Fruit fly (Drosophila melanogaster) whole organism, embryonic: Measurements from ENCODE around the gene tplus3b.
A peak's percentile ranks its signal among the peaks of the same experiment; 100 is the strongest.

Source experiments
- Ada2b ChIP-seq: fragments of 200-800 bp; sonication (Bioruptor generic); IDR thresholded peaks from 2 replicates; pipeline ENCODE4 v1.3.6; 2022; ENCODE audit warnings: missing biosample characterization, missing genetic modification characterization
- Atf-2 ChIP-seq: fragments of 200-800 bp; sonication (Bioruptor generic); optimal IDR thresholded peaks from 2 replicates; lab custom pipeline; 2016; ENCODE audit warnings: missing biosample characterization, missing genetic modification characterization
- BEAF-32 ChIP-seq: fragments of 200-800 bp; sonication (Bioruptor generic); optimal IDR thresholded peaks from 3 replicates; lab custom pipeline; 2017; ENCODE audit warnings: missing biosample characterization, missing genetic modification characterization, mild to moderate bottlenecking, moderate library complexity, missing genetic modification reagents
- CG11723 ChIP-seq: fragments of 200-800 bp; sonication (Bioruptor generic); optimal IDR thresholded peaks from 2 replicates; lab custom pipeline; 2017; ENCODE audit warnings: missing biosample characterization, mild to moderate bottlenecking, missing genetic modification characterization
- CG13894 ChIP-seq: fragments of 200-800 bp; sonication (Bioruptor generic); optimal IDR thresholded peaks from 3 replicates; lab custom pipeline; 2018; ENCODE audit warnings: missing biosample characterization, mild to moderate bottlenecking, missing genetic modification characterization, moderate library complexity
- CG14441 ChIP-seq: fragments of 200-800 bp; sonication (Bioruptor generic); IDR thresholded peaks from 2 replicates; pipeline ENCODE4 v1.3.6; 2022; ENCODE audit warnings: missing biosample characterization, missing genetic modification characterization
- CG14710 ChIP-seq: fragments of 200-800 bp; sonication (Bioruptor generic); optimal IDR thresholded peaks from 3 replicates; lab custom pipeline; 2019; ENCODE audit warnings: missing biosample characterization, mild to moderate bottlenecking, missing genetic modification characterization, moderate library complexity
- CG14860 ChIP-seq: fragments of 200-800 bp; sonication (Bioruptor generic); IDR thresholded peaks from 3 replicates; pipeline ENCODE4 v1.3.6; 2022; ENCODE audit warnings: missing biosample characterization, missing genetic modification characterization; ENCODE audit not compliant: partially characterized antibody
- CG14965 ChIP-seq: fragments of 200-800 bp; sonication (Bioruptor generic); optimal IDR thresholded peaks from 2 replicates; lab custom pipeline; 2016; ENCODE audit warnings: missing biosample characterization, missing genetic modification characterization, borderline replicate concordance
- CG15479 ChIP-seq: fragments of 200-800 bp; sonication (Bioruptor generic); optimal IDR thresholded peaks from 3 replicates; lab custom pipeline; 2019; ENCODE audit warnings: missing biosample characterization, mild to moderate bottlenecking, missing genetic modification characterization, moderate library complexity
- CG15601 ChIP-seq: fragments of 200-800 bp; sonication (Bioruptor generic); optimal IDR thresholded peaks from 3 replicates; lab custom pipeline; 2019; ENCODE audit warnings: missing biosample characterization, mild to moderate bottlenecking, missing genetic modification characterization, moderate library complexity
- CG15696 ChIP-seq: fragments of 200-800 bp; sonication (Bioruptor generic); optimal IDR thresholded peaks from 2 replicates; lab custom pipeline; 2019; ENCODE audit warnings: missing biosample characterization, mild to moderate bottlenecking, missing genetic modification characterization, moderate library complexity
- CG1603 ChIP-seq: fragments of 200-800 bp; sonication (Bioruptor generic); optimal IDR thresholded peaks from 2 replicates; lab custom pipeline; 2019; ENCODE audit warnings: missing biosample characterization, mild to moderate bottlenecking, missing genetic modification characterization, moderate library complexity
- CG17361 ChIP-seq: fragments of 200-800 bp; sonication (Bioruptor generic); IDR thresholded peaks from 3 replicates; pipeline ENCODE4 v1.3.6; 2022; ENCODE audit warnings: missing biosample characterization, missing genetic modification characterization
- CG17829 ChIP-seq: fragments of 200-800 bp; optimal IDR thresholded peaks from 2 replicates; lab custom pipeline; 2019; ENCODE audit warnings: missing biosample characterization, mild to moderate bottlenecking, missing genetic modification characterization, moderate library complexity
- CG1832 ChIP-seq: fragments of 200-800 bp; sonication (Bioruptor generic); optimal IDR thresholded peaks from 2 replicates; lab custom pipeline; 2017; ENCODE audit warnings: missing biosample characterization, mild to moderate bottlenecking, missing genetic modification characterization, inconsistent platforms
- CG18764 ChIP-seq: fragments of 200-800 bp; sonication (Bioruptor generic); optimal IDR thresholded peaks from 3 replicates; lab custom pipeline; 2016; ENCODE audit warnings: missing biosample characterization, missing genetic modification characterization
- CG32532 ChIP-seq: fragments of 200-800 bp; sonication (Bioruptor generic); IDR thresholded peaks from 2 replicates; pipeline ENCODE4 v1.3.6; 2022; ENCODE audit warnings: missing biosample characterization, missing genetic modification characterization
- CG7357 ChIP-seq: fragments of 200-800 bp; sonication (Bioruptor generic); IDR thresholded peaks from 3 replicates; pipeline ENCODE4 v1.3.6; 2022; ENCODE audit warnings: missing biosample characterization, missing genetic modification characterization
- CG8089 ChIP-seq: fragments of 200-800 bp; sonication (Bioruptor generic); optimal IDR thresholded peaks from 3 replicates; lab custom pipeline; 2016; ENCODE audit warnings: missing biosample characterization, missing genetic modification characterization
- CG8290 ChIP-seq, 3 experiments: fragments of 200-800 bp; sonication (Bioruptor generic); optimal IDR thresholded peaks; 2 replicates each; lab custom pipeline; 2016 to 2019; ENCODE audit warnings: missing biosample characterization in 3 of 3, missing genetic modification characterization in 3 of 3, mild to moderate bottlenecking in 2 of 3, moderate library complexity in 1 of 3
- Elba2 ChIP-seq: fragments of 200-800 bp; sonication (Bioruptor generic); optimal IDR thresholded peaks from 3 replicates; lab custom pipeline; 2016; ENCODE audit warnings: missing biosample characterization, missing genetic modification characterization
- Fer1 ChIP-seq: fragments of 200-800 bp; sonication (Bioruptor generic); optimal IDR thresholded peaks from 2 replicates; lab custom pipeline; 2017; ENCODE audit warnings: missing biosample characterization, mild to moderate bottlenecking, missing genetic modification characterization
- MBD-R2 ChIP-seq: fragments of 200-800 bp; sonication (Bioruptor generic); IDR thresholded peaks from 2 replicates; pipeline ENCODE4 v1.3.6; 2022; ENCODE audit warnings: missing biosample characterization, missing genetic modification characterization
- MESR4 ChIP-seq: fragments of 200-800 bp; sonication (Bioruptor generic); optimal IDR thresholded peaks from 2 replicates; lab custom pipeline; 2018; ENCODE audit warnings: missing biosample characterization, mild to moderate bottlenecking, missing genetic modification characterization, moderate library complexity
- Med ChIP-seq: fragments of 200-800 bp; sonication (Bioruptor generic); peaks from one replicate; lab custom pipeline; 2016; ENCODE audit warnings: missing biosample characterization, missing genetic modification characterization, mild to moderate bottlenecking, inconsistent platforms, moderate library complexity
- Meics ChIP-seq: fragments of 200-800 bp; sonication (Bioruptor generic); optimal IDR thresholded peaks from 2 replicates; lab custom pipeline; 2017; ENCODE audit warnings: missing biosample characterization, mild to moderate bottlenecking, missing genetic modification characterization
- Nf-YC ChIP-seq: fragments of 200-800 bp; optimal IDR thresholded peaks from 3 replicates; lab custom pipeline; 2019; ENCODE audit warnings: missing biosample characterization, mild to moderate bottlenecking, missing genetic modification characterization, moderate library complexity
- NfI ChIP-seq: fragments of 200-800 bp; sonication (Bioruptor generic); optimal IDR thresholded peaks from 3 replicates; lab custom pipeline; 2018; ENCODE audit warnings: missing biosample characterization, mild to moderate bottlenecking, missing genetic modification characterization, moderate library complexity
- Scr ChIP-seq: fragments of 200-800 bp; sonication (Bioruptor generic); IDR thresholded peaks from 2 replicates; pipeline ENCODE4 v1.3.6; 2022; ENCODE audit warnings: missing biosample characterization, missing genetic modification characterization; ENCODE audit not compliant: partially characterized antibody
- Ssrp ChIP-seq: fragments of 200-800 bp; sonication (Bioruptor generic); optimal IDR thresholded peaks from 2 replicates; lab custom pipeline; 2018; ENCODE audit warnings: missing biosample characterization, mild to moderate bottlenecking, missing genetic modification characterization, moderate library complexity
- Xbp1 ChIP-seq: fragments of 200-800 bp; sonication (Bioruptor generic); optimal IDR thresholded peaks from 3 replicates; lab custom pipeline; 2016; ENCODE audit warnings: missing biosample characterization, mild to moderate bottlenecking, missing genetic modification characterization
- Xrp1 ChIP-seq: fragments of 200-800 bp; sonication (Bioruptor generic); IDR thresholded peaks from 2 replicates; pipeline ENCODE4 v1.3.6; 2022; ENCODE audit warnings: missing biosample characterization, missing genetic modification characterization
- bbx ChIP-seq: fragments of 200-800 bp; sonication (Bioruptor generic); IDR thresholded peaks from 2 replicates; pipeline ENCODE4 v1.3.6; 2022; ENCODE audit warnings: missing biosample characterization, missing genetic modification characterization; ENCODE audit not compliant: partially characterized antibody
- ci ChIP-seq: fragments of 200-800 bp; sonication (Bioruptor generic); IDR thresholded peaks from 3 replicates; pipeline ENCODE4 v1.3.6; 2022; ENCODE audit warnings: missing biosample characterization, missing genetic modification characterization
- croc ChIP-seq: fragments of 200-800 bp; sonication (Bioruptor generic); conservative IDR thresholded peaks from 3 replicates; pipeline ENCODE4 v1.3.6; 2022; ENCODE audit warnings: missing biosample characterization, missing genetic modification characterization
- gfzf ChIP-seq: fragments of 200-800 bp; sonication (Bioruptor generic); optimal IDR thresholded peaks from 2 replicates; lab custom pipeline; 2016; ENCODE audit warnings: missing biosample characterization, mild to moderate bottlenecking, missing genetic modification characterization, moderate library complexity
- phol ChIP-seq: fragments of 200-800 bp; sonication (Bioruptor generic); optimal IDR thresholded peaks from 3 replicates; lab custom pipeline; 2018; ENCODE audit warnings: missing biosample characterization, mild to moderate bottlenecking, missing genetic modification characterization, moderate library complexity
- pros ChIP-seq: fragments of 200-800 bp; sonication (Bioruptor generic); optimal IDR thresholded peaks from 3 replicates; lab custom pipeline; 2019; ENCODE audit warnings: missing biosample characterization, mild to moderate bottlenecking, missing genetic modification characterization, moderate library complexity
- pzg ChIP-seq: fragments of 200-800 bp; sonication (Bioruptor generic); optimal IDR thresholded peaks from 3 replicates; lab custom pipeline; 2018; ENCODE audit warnings: missing biosample characterization, mild to moderate bottlenecking, missing genetic modification characterization, moderate library complexity
- shn ChIP-seq: fragments of 200-800 bp; sonication (Bioruptor generic); optimal IDR thresholded peaks from 3 replicates; lab custom pipeline; 2016; ENCODE audit warnings: missing biosample characterization, missing genetic modification characterization
- slbo ChIP-seq: fragments of 200-800 bp; sonication (Bioruptor generic); IDR thresholded peaks from 2 replicates; pipeline ENCODE4 v1.3.6; 2022; ENCODE audit warnings: missing biosample characterization, missing genetic modification characterization
- sna ChIP-seq: fragments of 200-800 bp; sonication (Bioruptor generic); IDR thresholded peaks from 2 replicates; pipeline ENCODE4 v1.3.6; 2022; ENCODE audit warnings: missing biosample characterization, missing genetic modification characterization; ENCODE audit not compliant: partially characterized antibody
- sqz ChIP-seq: fragments of 200-800 bp; sonication (Bioruptor generic); optimal IDR thresholded peaks from 3 replicates; lab custom pipeline; 2018; ENCODE audit warnings: missing biosample characterization, mild to moderate bottlenecking, missing genetic modification characterization
- ssp ChIP-seq: fragments of 200-800 bp; sonication (Bioruptor generic); IDR thresholded peaks from 2 replicates; pipeline ENCODE4 v1.3.6; 2022; ENCODE audit warnings: missing biosample characterization, missing genetic modification characterization
- tna ChIP-seq: fragments of 200-800 bp; sonication (Bioruptor generic); IDR thresholded peaks from 2 replicates; pipeline ENCODE4 v1.3.6; 2022; ENCODE audit warnings: missing biosample characterization, missing genetic modification characterization; ENCODE audit not compliant: partially characterized antibody
- z ChIP-seq: fragments of 200-800 bp; sonication (Bioruptor generic); IDR thresholded peaks from 3 replicates; pipeline ENCODE4 v1.3.6; 2022; ENCODE audit warnings: missing biosample characterization, missing genetic modification characterization
- zfh1 ChIP-seq: fragments of 200-800 bp; sonication (Bioruptor generic); IDR thresholded peaks from 3 replicates; pipeline ENCODE4 v1.3.6; 2022; ENCODE audit warnings: missing biosample characterization, missing genetic modification characterization

The tplus3b gene

DNA sequence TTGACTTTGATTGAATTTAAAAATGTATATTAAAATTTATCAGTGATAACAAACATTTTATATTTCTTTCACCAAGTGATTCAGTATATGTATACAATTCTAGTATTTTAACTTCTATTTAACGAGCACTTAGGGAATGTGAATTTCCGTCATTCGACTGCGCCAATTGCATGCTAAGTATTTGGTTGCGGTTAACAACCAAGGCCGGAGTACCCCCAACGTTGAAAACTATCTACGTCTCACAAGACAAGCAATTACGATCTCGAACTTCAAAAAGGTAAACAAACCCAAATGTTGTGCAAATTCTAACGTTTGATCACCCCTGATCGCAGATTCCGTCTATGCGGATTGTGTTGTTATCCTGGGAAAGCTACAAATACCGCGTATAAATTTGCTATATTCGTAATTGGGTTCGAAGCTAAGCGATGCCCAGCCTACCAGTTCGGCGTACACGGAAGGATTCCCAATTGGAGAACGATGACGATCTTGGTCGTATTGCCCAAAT, 27.0 kb upstream of the tplus3b start, which contains the start of gene CG42748:
TSS of gene CG42748 (plus strand) at position 51 of the 505 bp plus-strand sequence.
- TF ChIP-seq Scr (GFP tag; lab: Robert Waterston, UW) (peak; percentile 29; the same call in 1 of the 2 replicates), bbx (GFP tag; lab: Robert Waterston, UW) (peak; percentile 74; the same call in 1 of the 2 replicates), CG17361 (GFP tag; lab: Robert Waterston, UW) (no peak), Atf-2 (GFP tag; lab: Kevin White, UChicago) (no peak), Med (peak; percentile 71), CG18764 (GFP tag; lab: Kevin White, UChicago) (peak; percentile 65), slbo (GFP tag; lab: Robert Waterston, UW) (peak; percentile 54; the same call in 1 of the 2 replicates), CG15696 (tag; lab: Kevin White, UChicago) (peak; percentile 25), CG15479 (GFP tag; lab: Kevin White, UChicago) (peak; percentile 45), CG7357 (GFP tag; lab: Robert Waterston, UW) (peak; percentile 82), Xbp1 (no peak), Ssrp (tag; lab: Kevin White, UChicago) (no peak), BEAF-32 (peak; percentile 34), pzg (GFP tag; lab: Kevin White, UChicago) (peak; percentile 52), Meics (GFP tag; lab: Kevin White, UChicago) (peak; percentile 13), CG11723 (GFP tag; lab: Kevin White, UChicago) (peak; percentile 77), CG14965 (GFP tag; lab: Kevin White, UChicago) (no peak), CG32532 (no peak; the same call in 1 of the 2 replicates), Ada2b (GFP tag; lab: Robert Waterston, UW) (peak; percentile 45), Elba2 (GFP tag; lab: Kevin White, UChicago) (peak; percentile 93), MESR4 (GFP tag; lab: Kevin White, UChicago) (peak; percentile 52), CG8290 (GFP tag; optimal IDR thresholded peaks at IDR 0.05; lab: Kevin White, UChicago) (no peak), CG8290 (tag; optimal IDR thresholded peaks at IDR 0.05; lab: Kevin White, UChicago) (peak in 1 of 2 experiments; percentile 55), CG17829 (tag; lab: Kevin White, UChicago) (peak; percentile 7), ci (GFP tag; lab: Robert Waterston, UW) (no peak), shn (GFP tag; lab: Kevin White, UChicago) (peak; percentile 5), ssp (peak; percentile 89), tna (peak; percentile 55; the same call in 1 of the 2 replicates), MBD-R2 (GFP tag; lab: Robert Waterston, UW) (peak; percentile 92; the same call in 1 of the 2 replicates), pros (peak; percentile 19), CG14710 (peak; percentile 10), CG15601 (tag; lab: Kevin White, UChicago) (no peak), z (GFP tag; lab: Robert Waterston, UW) (no peak), CG14860 (0 out of 3 replicates have a peak, but pooled peaks have one; percentile 42), croc (GFP tag; lab: Robert Waterston, UW) (peak; percentile 20; the same call in 2 of the 3 replicates), Nf-YC (tag; lab: Kevin White, UChicago) (no peak), CG14441 (GFP tag; lab: Robert Waterston, UW) (0 out of 2 replicates have a peak, but pooled peaks have one; percentile 48), sna (GFP tag; lab: Robert Waterston, UW) (peak; percentile 57; the same call in 1 of the 2 replicates), NfI (peak; percentile 13), CG13894 (peak; percentile 42), zfh1 (no peak), sqz (GFP tag; lab: Kevin White, UChicago) (peak; percentile 1), CG8089 (GFP tag; lab: Kevin White, UChicago) (peak; percentile 14), gfzf (peak; percentile 28), phol (tag; lab: Kevin White, UChicago) (peak; percentile 41), Fer1 (GFP tag; lab: Kevin White, UChicago) (peak; percentile 9), CG1832 (GFP tag; lab: Kevin White, UChicago) (no peak), Xrp1 (peak; percentile 29; the same call in 1 of the 2 replicates), CG1603 (tag; lab: Kevin White, UChicago) (peak; percentile 86)
